Worm (Caenorhabditis elegans) whole organism, young adult: ENCODE results near the gene C02B8.1.
A peak's percentile ranks its signal among the peaks of the same experiment; 100 is the strongest.
"Not testable (repeated sequence)": the region's sequence is repeated elsewhere in the genome, so short reads cannot be mapped to it uniquely, and the experiment has no call there.

Source experiments
- B0261.1 ChIP-seq: sonication (generic microtip); optimal IDR thresholded peaks from 2 replicates; lab custom pipeline; 2016; ENCODE audit warnings: mild to moderate bottlenecking, missing genetic modification characterization, moderate library complexity, missing compliant biosample characterization
- D2030.7 ChIP-seq: fragments of 200-800 bp; sonication (Bioruptor generic); IDR thresholded peaks from 2 replicates; pipeline ENCODE4 v1.3.6; 2022; ENCODE audit warnings: missing genetic modification reagents, missing genetic modification characterization, missing compliant biosample characterization
- F52B5.7 ChIP-seq: sonication (generic microtip); optimal IDR thresholded peaks from 2 replicates; lab custom pipeline; 2016; ENCODE audit warnings: mild to moderate bottlenecking, missing genetic modification characterization, missing compliant biosample characterization
- K11D2.4 ChIP-seq: fragments of 200-800 bp; sonication (Bioruptor generic); IDR thresholded peaks from 2 replicates; pipeline ENCODE4 v1.3.6; 2022; ENCODE audit warnings: missing genetic modification reagents, missing genetic modification characterization, missing compliant biosample characterization
- Y53G8AR.9 ChIP-seq: fragments of 200-800 bp; sonication (Bioruptor generic); conservative IDR thresholded peaks from 2 replicates; pipeline ENCODE4 v1.3.6; 2022; ENCODE audit warnings: missing genetic modification reagents, missing genetic modification characterization, missing compliant biosample characterization
- Y56A3A.18 ChIP-seq: fragments of 200-800 bp; sonication (Bioruptor generic); IDR thresholded peaks from 2 replicates; pipeline ENCODE4 v1.3.6; 2022; ENCODE audit warnings: missing genetic modification reagents, missing genetic modification characterization, missing compliant biosample characterization
- ZK185.1 ChIP-seq: sonication (generic microtip); optimal IDR thresholded peaks from 2 replicates; lab custom pipeline; 2016; ENCODE audit warnings: mild to moderate bottlenecking, missing genetic modification characterization, missing compliant biosample characterization; ENCODE audit not compliant: poor library complexity, severe bottlenecking
- ama-1 ChIP-seq, 3 experiments: fragments of 150-350 bp in 1 of 3; sonication (generic microtip) in 2 of 3; optimal IDR thresholded peaks; 2 replicates each; lab custom pipeline; 2014 to 2018; ENCODE audit warnings: missing biosample characterization in 2 of 3, missing genetic modification characterization in 2 of 3, missing genetic modification reagents in 2 of 3
- aptf-3 ChIP-seq: fragments of 200-800 bp; sonication (Bioruptor generic); IDR thresholded peaks from 2 replicates; pipeline ENCODE4 v1.3.6; 2022; ENCODE audit warnings: missing genetic modification characterization, missing compliant biosample characterization
- atf-7 ChIP-seq: sonication (generic microtip); optimal IDR thresholded peaks from 2 replicates; lab custom pipeline; 2017; ENCODE audit warnings: mild to moderate bottlenecking, missing genetic modification characterization, missing compliant biosample characterization
- athp-1 ChIP-seq: sonication (generic microtip); optimal IDR thresholded peaks from 2 replicates; lab custom pipeline; 2017; ENCODE audit warnings: mild to moderate bottlenecking, missing genetic modification characterization, missing compliant biosample characterization
- ceh-100 ChIP-seq: fragments of 200-800 bp; sonication (Bioruptor generic); IDR thresholded peaks from 2 replicates; pipeline ENCODE4 v1.3.6; 2022; ENCODE audit warnings: missing genetic modification reagents, missing genetic modification characterization, missing compliant biosample characterization
- ceh-27 ChIP-seq: fragments of 200-800 bp; sonication (Bioruptor generic); optimal IDR thresholded peaks from 2 replicates; lab custom pipeline; 2018; ENCODE audit warnings: mild to moderate bottlenecking, missing genetic modification characterization, moderate library complexity, missing compliant biosample characterization
- ceh-40 ChIP-seq: fragments of 200-800 bp; sonication (Bioruptor generic); IDR thresholded peaks from 2 replicates; pipeline ENCODE4 v1.3.6; 2022; ENCODE audit warnings: missing genetic modification characterization, missing compliant biosample characterization
- ceh-58 ChIP-seq: fragments of 200-800 bp; sonication (Bioruptor generic); IDR thresholded peaks from 2 replicates; pipeline ENCODE4 v1.3.6; 2022; ENCODE audit warnings: missing genetic modification characterization, missing compliant biosample characterization
- die-1 ChIP-seq: sonication (generic microtip); optimal IDR thresholded peaks from 2 replicates; lab custom pipeline; 2016; ENCODE audit warnings: missing genotype, mild to moderate bottlenecking, missing genetic modification characterization, missing compliant biosample characterization
- dox-1 ChIP-seq: fragments of 200-800 bp; sonication (Bioruptor generic); IDR thresholded peaks from 2 replicates; pipeline ENCODE4 v1.3.6; 2022; ENCODE audit warnings: missing genetic modification reagents, missing genetic modification characterization, missing compliant biosample characterization
- hmg-1.2 ChIP-seq: fragments of 200-800 bp; sonication (Bioruptor generic); IDR thresholded peaks from 2 replicates; pipeline ENCODE4 v1.3.6; 2022; ENCODE audit warnings: missing genetic modification reagents, missing genetic modification characterization, missing compliant biosample characterization
- hmg-20 ChIP-seq: fragments of 200-800 bp; sonication (Bioruptor generic); IDR thresholded peaks from 2 replicates; pipeline ENCODE4 v1.3.6; 2022; ENCODE audit warnings: missing genetic modification reagents, missing genetic modification characterization, missing compliant biosample characterization
- let-607 ChIP-seq, 2 experiments: fragments of 200-800 bp in 1 of 2; sonication (Bioruptor generic) in 1 of 2; sonication (generic microtip) in 1 of 2; optimal IDR thresholded peaks; 2 replicates each; lab custom pipeline; 2016 to 2018; ENCODE audit warnings: mild to moderate bottlenecking in 2 of 2, missing compliant biosample characterization in 2 of 2, missing genetic modification characterization in 2 of 2, moderate library complexity in 2 of 2, missing genotype in 1 of 2
- lin-26 ChIP-seq: fragments of 200-800 bp; sonication (Bioruptor generic); IDR thresholded peaks from 2 replicates; pipeline ENCODE4 v1.3.6; 2022; ENCODE audit warnings: missing genetic modification reagents, missing genetic modification characterization, missing compliant biosample characterization
- lin-40 ChIP-seq: sonication (generic microtip); optimal IDR thresholded peaks from 2 replicates; lab custom pipeline; 2016; ENCODE audit warnings: missing genetic modification characterization, mild to moderate bottlenecking, missing compliant biosample characterization, missing genotype, missing genetic modification reagents
- lin-54 ChIP-seq: fragments of 200-800 bp; sonication (Bioruptor generic); optimal IDR thresholded peaks from 2 replicates; lab custom pipeline; 2018; ENCODE audit warnings: mild to moderate bottlenecking, missing genetic modification characterization, missing compliant biosample characterization
- lir-1 ChIP-seq: fragments of 200-800 bp; sonication (Bioruptor generic); conservative IDR thresholded peaks from 2 replicates; pipeline ENCODE4 v1.3.6; 2022; ENCODE audit warnings: missing genetic modification reagents, missing genetic modification characterization, missing compliant biosample characterization
- madf-6 ChIP-seq: fragments of 200-800 bp; sonication (Bioruptor generic); IDR thresholded peaks from 2 replicates; pipeline ENCODE4 v1.3.6; 2022; ENCODE audit warnings: missing genetic modification reagents, missing genetic modification characterization, missing compliant biosample characterization
- mxl-1 ChIP-seq: sonication (generic microtip); optimal IDR thresholded peaks from 2 replicates; lab custom pipeline; 2016; ENCODE audit warnings: missing genetic modification characterization, missing compliant biosample characterization
- nfyb-1 ChIP-seq: fragments of 200-800 bp; sonication (Bioruptor generic); IDR thresholded peaks from 2 replicates; pipeline ENCODE4 v1.3.6; 2022; ENCODE audit warnings: missing genetic modification reagents, missing genetic modification characterization, missing compliant biosample characterization
- nhr-27 ChIP-seq: fragments of 200-800 bp; sonication (Bioruptor generic); optimal IDR thresholded peaks from 2 replicates; lab custom pipeline; 2018; ENCODE audit warnings: mild to moderate bottlenecking, missing genetic modification characterization, moderate library complexity, missing compliant biosample characterization
- nhr-90 ChIP-seq: sonication (generic microtip); optimal IDR thresholded peaks from 2 replicates; lab custom pipeline; 2016; ENCODE audit warnings: missing genotype, mild to moderate bottlenecking, missing genetic modification characterization, missing compliant biosample characterization
- pbrm-1 ChIP-seq: fragments of 200-800 bp; sonication (Bioruptor generic); IDR thresholded peaks from 2 replicates; pipeline ENCODE4 v1.3.6; 2022; ENCODE audit warnings: missing genetic modification reagents, missing genetic modification characterization, missing compliant biosample characterization
- rec-8 ChIP-seq, 2 experiments: sonication (generic microtip); optimal IDR thresholded peaks; 2 replicates each; lab custom pipeline; 2016; ENCODE audit warnings: mild to moderate bottlenecking in 2 of 2, missing genetic modification characterization in 2 of 2, missing genetic modification reagents in 2 of 2, missing genotype in 2 of 2, missing biosample characterization in 1 of 2, missing compliant biosample characterization in 1 of 2, moderate library complexity in 1 of 2
- rpc-1 ChIP-seq, 2 experiments: fragments of 150-350 bp in 1 of 2; sonication (generic microtip) in 1 of 2; optimal IDR thresholded peaks; 2 replicates each; lab custom pipeline; 2014 to 2018; ENCODE audit warnings: missing biosample characterization in 1 of 2, missing genetic modification characterization in 1 of 2, missing genetic modification reagents in 1 of 2, missing genotype in 1 of 2
- snpc-3.4 ChIP-seq: sonication (generic microtip); optimal IDR thresholded peaks from 2 replicates; lab custom pipeline; 2017; ENCODE audit warnings: missing genetic modification characterization, mild to moderate bottlenecking, missing compliant biosample characterization, antibody characterized with exemption, moderate library complexity, missing genotype, missing genetic modification reagents
- snpc-4 ChIP-seq, 5 experiments: fragments of 150-350 bp in 1 of 5; sonication (generic microtip) in 4 of 5; optimal IDR thresholded peaks; 2 replicates each; lab custom pipeline; 2014 to 2018; ENCODE audit warnings: missing genetic modification characterization in 5 of 5, missing biosample characterization in 3 of 5, antibody characterized with exemption in 2 of 5, mild to moderate bottlenecking in 2 of 5, missing compliant biosample characterization in 2 of 5, missing genotype in 2 of 5, moderate library complexity in 2 of 5, missing genetic modification reagents in 1 of 5
- sptf-2 ChIP-seq: fragments of 200-800 bp; sonication (Bioruptor generic); optimal IDR thresholded peaks from 2 replicates; lab custom pipeline; 2018; ENCODE audit warnings: mild to moderate bottlenecking, missing genetic modification characterization, missing compliant biosample characterization
- tbp1 ChIP-seq: fragments of 200-800 bp; sonication (Bioruptor generic); optimal IDR thresholded peaks from 2 replicates; lab custom pipeline; 2018; ENCODE audit warnings: mild to moderate bottlenecking, missing genetic modification characterization, missing compliant biosample characterization
- ztf-18 ChIP-seq: sonication (generic microtip); optimal IDR thresholded peaks from 2 replicates; lab custom pipeline; 2016; ENCODE audit warnings: missing genotype, mild to moderate bottlenecking, missing genetic modification characterization, missing compliant biosample characterization
- ztf-25 ChIP-seq: fragments of 200-800 bp; sonication (Bioruptor generic); IDR thresholded peaks from 2 replicates; pipeline ENCODE4 v1.3.6; 2022; ENCODE audit warnings: missing genetic modification reagents, missing genetic modification characterization, missing compliant biosample characterization

The C02B8.1 gene

DNA sequence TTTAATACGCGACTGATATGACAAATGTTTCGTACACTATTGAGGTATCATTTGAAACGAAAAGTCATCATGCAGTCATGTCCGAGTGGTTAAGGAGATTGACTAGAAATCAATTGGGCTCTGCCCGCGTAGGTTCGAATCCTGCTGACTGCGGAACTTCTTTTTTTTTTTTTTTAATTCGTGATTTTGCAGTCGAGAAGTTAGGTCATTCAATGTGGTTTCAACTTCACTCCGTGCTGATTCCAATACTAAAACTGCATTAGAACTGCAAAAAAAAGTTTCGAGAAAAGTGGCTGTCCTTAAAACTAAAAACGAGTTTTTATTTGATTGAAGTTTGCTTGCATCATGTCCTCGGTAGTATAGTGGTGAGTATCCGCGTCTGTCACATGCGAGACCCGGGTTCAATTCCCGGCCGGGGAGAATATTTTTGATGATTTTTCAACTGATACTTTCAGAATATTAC lies 6.9 kb downstream of the C02B8.1 start (continued):
- peak in 1 of 2 experiments; percentile 62 for TF ChIP-seq rec-8 (tag; optimal IDR thresholded peaks at IDR 0.05; lab: Kevin White, UChicago)
- peak; percentile 36 for TF ChIP-seq athp-1 (tag; lab: Kevin White, UChicago)
- TF ChIP-seq rpc-1 (optimal IDR thresholded peaks at IDR 0.05; lab: Kevin White, UChicago) = peak; percentile 88
- TF ChIP-seq rpc-1 (tag; optimal IDR thresholded peaks at IDR 0.05; lab: Kevin White, UChicago) = peak; percentile 90
- peak; percentile 22 for TF ChIP-seq lin-40 (tag; lab: Kevin White, UChicago)
- peak; percentile 41 for TF ChIP-seq F52B5.7 (tag; lab: Kevin White, UChicago)
- peak; percentile 6 for TF ChIP-seq atf-7 (tag; lab: Kevin White, UChicago)
- TF ChIP-seq snpc-4 (GFP tag; optimal IDR thresholded peaks at IDR 0.05; lab: Kevin White, UChicago) = peak; percentile 43
- peak in 3 of 4 experiments; percentile 3 to 53 (median 14) for TF ChIP-seq snpc-4 (tag; optimal IDR thresholded peaks at IDR 0.05; lab: Kevin White, UChicago)
- not testable (repeated sequence) for TF ChIP-seq ama-1 (optimal IDR thresholded peaks at IDR 0.05; lab: Kevin White, UChicago)
- TF ChIP-seq ama-1 (GFP tag; optimal IDR thresholded peaks at IDR 0.05; lab: Kevin White, UChicago) = peak in 1 of 2 experiments; percentile 23
- TF ChIP-seq nhr-90 (tag; lab: Kevin White, UChicago) = peak; percentile 58
- peak; percentile 84 for TF ChIP-seq B0261.1
- peak; percentile 15 for TF ChIP-seq nhr-27
- peak; percentile 20 for TF ChIP-seq sptf-2 (GFP tag; lab: Kevin White, UChicago)
- TF ChIP-seq die-1 (tag; lab: Kevin White, UChicago) = peak; percentile 85
- peak in 1 of 2 experiments; percentile 39 for TF ChIP-seq let-607 (tag; optimal IDR thresholded peaks at IDR 0.05; lab: Kevin White, UChicago)
- 0 out of 2 replicates have a peak, but pooled peaks have one; percentile 32 for TF ChIP-seq aptf-3

ce11 chrX:8155447-8155877 lies 8.0 kb downstream of the C02B8.1 start:
- TF ChIP-seq ceh-58 (GFP tag; lab: Robert Waterston, UW) (0 out of 2 replicates have a peak, but pooled peaks have one; percentile 61), ceh-100 (0 out of 2 replicates have a peak, but pooled peaks have one; percentile 18), tbp1 (GFP tag; lab: Kevin White, UChicago) (peak; percentile 84), ceh-40 (GFP tag; lab: Robert Waterston, UW) (0 out of 2 replicates have a peak, but pooled peaks have one; percentile 12), die-1 (tag; lab: Kevin White, UChicago) (peak; percentile 63), hmg-20 (peak; percentile 56; the same call in 1 of the 2 replicates), nhr-90 (tag; lab: Kevin White, UChicago) (peak; percentile 5), snpc-4 (GFP tag; optimal IDR thresholded peaks at IDR 0.05; lab: Kevin White, UChicago) (peak; percentile 26), snpc-4 (tag; optimal IDR thresholded peaks at IDR 0.05; lab: Kevin White, UChicago) (peak in 2 of 4 experiments; percentile 30 to 43), B0261.1 (peak; percentile 80), rpc-1 (optimal IDR thresholded peaks at IDR 0.05; lab: Kevin White, UChicago) (peak; percentile 51), rpc-1 (tag; optimal IDR thresholded peaks at IDR 0.05; lab: Kevin White, UChicago) (peak; percentile 84), lin-26 (peak; percentile 67), hmg-1.2 (peak; percentile 45), mxl-1 (tag; lab: Kevin White, UChicago) (peak; percentile 3), dox-1 (peak; percentile 53; the same call in 1 of the 2 replicates), lin-54 (GFP tag; lab: Kevin White, UChicago) (peak; percentile 6), Y53G8AR.9 (peak; percentile 66; the same call in 1 of the 2 replicates), madf-6 (GFP tag; lab: Robert Waterston, UW) (peak; percentile 15; the same call in 1 of the 2 replicates), snpc-3.4 (tag; lab: Kevin White, UChicago) (peak; percentile 24), ztf-25 (GFP tag; lab: Robert Waterston, UW) (peak; percentile 52; the same call in 1 of the 2 replicates), nfyb-1 (GFP tag; lab: Robert Waterston, UW) (0 out of 2 replicates have a peak, but pooled peaks have one; percentile 18), D2030.7 (peak; percentile 65), ztf-18 (tag; lab: Kevin White, UChicago) (peak; percentile 24), ceh-27 (peak; percentile 7), lir-1 (GFP tag; lab: Robert Waterston, UW) (0 out of 2 replicates have a peak, but pooled peaks have one; percentile 8), K11D2.4 (GFP tag; lab: Robert Waterston, UW) (0 out of 2 replicates have a peak, but pooled peaks have one; percentile 13), lin-40 (tag; lab: Kevin White, UChicago) (peak; percentile 3), pbrm-1 (GFP tag; lab: Robert Waterston, UW) (peak; percentile 61), ZK185.1 (tag; lab: Kevin White, UChicago) (peak; percentile 53), Y56A3A.18 (GFP tag; lab: Robert Waterston, UW) (0 out of 2 replicates have a peak, but pooled peaks have one; percentile 74)
